Worm (Caenorhabditis elegans): ENCODE data around the gene fbxb-22.

The fbxb-22 gene

ce11 chrIII:11921658-11922098 is 38.1 kb upstream of the fbxb-22 start, which contains the start of gene Y56A3A.22:
Gene Y56A3A.22 (plus strand): TSS chrIII:11921692.
- TF ChIP-seq fos-1 (tag; optimal IDR thresholded peaks at IDR 0.05) (no peak), nfya-1 (tag; optimal IDR thresholded peaks at IDR 0.05; ENCODE audit: insufficient read depth) (peak; percentile 36), fkh-2 (tag; optimal IDR thresholded peaks at IDR 0.05) (no peak), ama-1 (optimal IDR thresholded peaks at IDR 0.05) (peak; percentile 92), tbx-2 (tag; optimal IDR thresholded peaks at IDR 0.05) (no peak), hmg-11 (tag; optimal IDR thresholded peaks at IDR 0.05) (no peak), nhr-28 (tag; optimal IDR thresholded peaks at IDR 0.05) (no peak), elt-2 (tag; optimal IDR thresholded peaks at IDR 0.05) (peak; percentile 21), ceh-16 (tag; optimal IDR thresholded peaks at IDR 0.05) (no peak), lsy-12 (tag; optimal IDR thresholded peaks at IDR 0.05) (peak; percentile 57), lin-39 (tag; optimal IDR thresholded peaks at IDR 0.05) (no peak), nhr-43 (tag; optimal IDR thresholded peaks at IDR 0.05; ENCODE audit: poor library complexity, severe bottlenecking) (peak; percentile 33), elt-3 (tag; optimal IDR thresholded peaks at IDR 0.05) (peak in 1 of 3 experiments; percentile 25)

- peak; percentile 76 for TF ChIP-seq pha-4 (tag; optimal IDR thresholded peaks at IDR 0.05)
- no peak for TF ChIP-seq elt-3 (tag; optimal IDR thresholded peaks at IDR 0.05)
- no peak for TF ChIP-seq ceh-82 (tag; optimal IDR thresholded peaks at IDR 0.05)
- no peak for TF ChIP-seq ceh-9 (tag; optimal IDR thresholded peaks at IDR 0.05)
- no peak for TF ChIP-seq nhr-28 (tag; optimal IDR thresholded peaks at IDR 0.05)
- TF ChIP-seq eor-1 (tag; optimal IDR thresholded peaks at IDR 0.05) = no peak
- TF ChIP-seq egl-27 (tag; optimal IDR thresholded peaks at IDR 0.05) = no peak
- TF ChIP-seq R02D3.7 (tag; optimal IDR thresholded peaks at IDR 0.05) = peak; percentile 1
- no peak for TF ChIP-seq lsy-12 (tag; optimal IDR thresholded peaks at IDR 0.05)
- no peak for TF ChIP-seq nhr-76 (tag; optimal IDR thresholded peaks at IDR 0.05)
- no peak for TF ChIP-seq ama-1 (optimal IDR thresholded peaks at IDR 0.05)
- TF ChIP-seq nhr-67 (tag; optimal IDR thresholded peaks at IDR 0.05) = no peak
- TF ChIP-seq nfya-1 (tag; optimal IDR thresholded peaks at IDR 0.05; ENCODE audit: insufficient read depth) = peak; percentile 89
- TF ChIP-seq ZK546.5 (tag; optimal IDR thresholded peaks at IDR 0.05) = no peak
- no peak for TF ChIP-seq unc-39 (tag; optimal IDR thresholded peaks at IDR 0.05)
- TF ChIP-seq elt-2 (tag; optimal IDR thresholded peaks at IDR 0.05) = peak; percentile 26
- no peak for TF ChIP-seq mdl-1 (tag; optimal IDR thresholded peaks at IDR 0.05)
- no peak for TF ChIP-seq fos-1 (tag; optimal IDR thresholded peaks at IDR 0.05)
- TF ChIP-seq fkh-10 (GFP tag; optimal IDR thresholded peaks at IDR 0.05) = no peak
- peak; percentile 76 for TF ChIP-seq lin-15B (tag; optimal IDR thresholded peaks at IDR 0.05)
- no peak for TF ChIP-seq daf-12 (tag; optimal IDR thresholded peaks at IDR 0.05)
- peak; percentile 22 for TF ChIP-seq hmg-11 (tag; optimal IDR thresholded peaks at IDR 0.05)
- peak; percentile 61 for TF ChIP-seq nhr-23 (tag; optimal IDR thresholded peaks at IDR 0.05)
- TF ChIP-seq snpc-4 (tag; optimal IDR thresholded peaks at IDR 0.05) = peak; percentile 54
- no peak for TF ChIP-seq nhr-77 (tag; optimal IDR thresholded peaks at IDR 0.05)
- no peak for TF ChIP-seq sea-2 (GFP tag; optimal IDR thresholded peaks at IDR 0.05)
- no peak for TF ChIP-seq unc-62 (GFP tag; optimal IDR thresholded peaks at IDR 0.05)
- no peak for TF ChIP-seq skn-1 (tag; optimal IDR thresholded peaks at IDR 0.05)
- TF ChIP-seq ceh-16 (tag; optimal IDR thresholded peaks at IDR 0.05) = no peak
- TF ChIP-seq lin-39 (tag; optimal IDR thresholded peaks at IDR 0.05) = peak; percentile 35
- TF ChIP-seq ztf-4 (tag; optimal IDR thresholded peaks at IDR 0.05) = no peak
- no peak for TF ChIP-seq elt-1 (tag; optimal IDR thresholded peaks at IDR 0.05)
- TF ChIP-seq pqm-1 (tag; optimal IDR thresholded peaks at IDR 0.05) = peak; percentile 14
- no peak for TF ChIP-seq aly-2 (tag; optimal IDR thresholded peaks at IDR 0.05)
- TF ChIP-seq zag-1 (tag; optimal IDR thresholded peaks at IDR 0.05) = no peak
- no peak for TF ChIP-seq egl-5 (tag; optimal IDR thresholded peaks at IDR 0.05)
- no peak for TF ChIP-seq tbx-2 (tag; optimal IDR thresholded peaks at IDR 0.05)
- TF ChIP-seq nhr-11 (tag; optimal IDR thresholded peaks at IDR 0.05) = no peak
- no peak for TF ChIP-seq nhr-237 (tag; optimal IDR thresholded peaks at IDR 0.05)
- no peak for TF ChIP-seq jun-1 (tag; optimal IDR thresholded peaks at IDR 0.05)
- peak; percentile 66 for TF ChIP-seq nhr-25 (tag; optimal IDR thresholded peaks at IDR 0.05)
- peak; percentile 66 for TF ChIP-seq ceh-28 (tag; optimal IDR thresholded peaks at IDR 0.05)
- no peak for TF ChIP-seq nhr-12 (tag; optimal IDR thresholded peaks at IDR 0.05)
- no peak for TF ChIP-seq mml-1 (tag; optimal IDR thresholded peaks at IDR 0.05)
- no peak for TF ChIP-seq fkh-2 (tag; optimal IDR thresholded peaks at IDR 0.05)
- no peak for TF ChIP-seq nhr-43 (tag; optimal IDR thresholded peaks at IDR 0.05; ENCODE audit: poor library complexity, severe bottlenecking)
- no peak for TF ChIP-seq ztf-11 (tag; optimal IDR thresholded peaks at IDR 0.05)
Measured at ce11 chrIII:11920187-11920785, 36.7 kb upstream of the fbxb-22 start, which contains the start of the genes ccf-1 and trap-4. Gene ccf-1 (minus strand): TSS chrIII:11920237. Gene trap-4 (plus strand): TSS chrIII:11920735.

Measured in whole organism, L3 larva.